Fruit fly (Drosophila melanogaster) whole organism, embryonic: Measurements from ENCODE around the gene CG1463.

Source experiments
- CG11560 ChIP-seq: fragments of 200-800 bp; sonication (Bioruptor generic); IDR thresholded peaks from 3 replicates; pipeline ENCODE4 v1.3.6; 2022; ENCODE audit warnings: missing biosample characterization, missing genetic modification characterization
- CG4424 ChIP-seq: fragments of 200-800 bp; sonication (Bioruptor generic); optimal IDR thresholded peaks from 3 replicates; lab custom pipeline; 2016; ENCODE audit warnings: missing biosample characterization, missing genetic modification characterization
- CG7357 ChIP-seq: fragments of 200-800 bp; sonication (Bioruptor generic); IDR thresholded peaks from 3 replicates; pipeline ENCODE4 v1.3.6; 2022; ENCODE audit warnings: missing biosample characterization, missing genetic modification characterization

DNA sequence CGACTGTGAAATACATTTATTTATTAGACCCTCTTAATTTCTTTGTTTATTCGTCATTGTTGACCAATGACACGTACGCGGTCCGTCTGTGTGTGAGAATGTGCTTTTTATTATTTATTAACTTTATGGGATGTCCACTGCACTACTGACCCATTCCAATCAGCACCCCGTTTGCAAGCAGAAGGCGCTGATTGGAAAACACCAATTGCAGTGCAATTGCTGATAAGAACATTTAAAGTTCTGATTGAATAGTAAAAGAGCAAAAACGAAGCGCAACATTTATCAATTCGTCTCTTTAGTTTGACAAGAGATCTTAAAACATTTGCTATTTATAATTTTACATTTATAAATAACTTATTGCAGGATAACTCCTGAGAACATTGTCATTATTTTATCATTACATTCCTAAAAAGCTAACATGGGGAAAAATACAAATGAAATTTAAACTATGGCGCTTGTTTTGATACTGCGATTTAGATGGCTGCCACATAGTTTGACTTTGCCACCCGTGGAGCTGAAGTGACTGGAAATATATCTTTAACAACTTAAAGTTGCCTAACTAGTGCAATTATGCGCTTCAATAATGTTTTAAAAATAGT, 47.0 kb upstream of the CG1463 start:
- TF ChIP-seq CG11560 (tag; lab: Robert Waterston, UW) (no peak), CG7357 (GFP tag; lab: Robert Waterston, UW) (no peak), CG4424 (GFP tag; lab: Kevin White, UChicago) (no peak)
